Worm (Caenorhabditis elegans) whole organism, late embryonic: ENCODE data around the gene F46B6.12.

ENCODE experiments used
- C08G9.2 ChIP-seq: sonication (generic microtip); optimal IDR thresholded peaks from 2 replicates; lab custom pipeline; 2016; ENCODE audit warnings: mild to moderate bottlenecking, missing genetic modification characterization, moderate library complexity, missing compliant biosample characterization
- C38D4.7 ChIP-seq: fragments of 200-800 bp; sonication (Bioruptor generic); optimal IDR thresholded peaks from 2 replicates; lab custom pipeline; 2018; ENCODE audit warnings: mild to moderate bottlenecking, missing genetic modification characterization, moderate library complexity, missing compliant biosample characterization
- F13H6.1 ChIP-seq: sonication (generic microtip); optimal IDR thresholded peaks from 2 replicates; lab custom pipeline; 2016; ENCODE audit warnings: missing genetic modification characterization, missing compliant biosample characterization
- K02D7.2 ChIP-seq: sonication (generic microtip); optimal IDR thresholded peaks from 2 replicates; lab custom pipeline; 2017; ENCODE audit warnings: mild to moderate bottlenecking, missing genetic modification characterization, missing compliant biosample characterization
- K09A11.1 ChIP-seq: sonication (generic microtip); optimal IDR thresholded peaks from 2 replicates; lab custom pipeline; 2017; ENCODE audit warnings: antibody characterized with exemption, mild to moderate bottlenecking, missing genetic modification characterization, missing compliant biosample characterization; ENCODE audit not compliant: insufficient read depth
- T23F11.4 ChIP-seq: fragments of 200-800 bp; sonication (Bioruptor generic); optimal IDR thresholded peaks from 2 replicates; lab custom pipeline; 2018; ENCODE audit warnings: mild to moderate bottlenecking, missing genetic modification characterization, missing compliant biosample characterization
- Y22D7AL.16 ChIP-seq: sonication (generic microtip); optimal IDR thresholded peaks from 2 replicates; lab custom pipeline; 2016; ENCODE audit warnings: missing genetic modification characterization, missing compliant biosample characterization
- ceh-19 ChIP-seq: fragments of 200-800 bp; sonication (Bioruptor generic); optimal IDR thresholded peaks from 2 replicates; lab custom pipeline; 2018; ENCODE audit warnings: mild to moderate bottlenecking, missing genetic modification characterization, missing compliant biosample characterization
- ceh-2 ChIP-seq: sonication (generic microtip); optimal IDR thresholded peaks from 2 replicates; lab custom pipeline; 2016; ENCODE audit warnings: missing genotype, missing genetic modification characterization, missing compliant biosample characterization
- ceh-22 ChIP-seq: sonication (generic microtip); optimal IDR thresholded peaks from 2 replicates; lab custom pipeline; 2017; ENCODE audit warnings: missing biosample characterization, missing genetic modification characterization
- ceh-30 ChIP-seq: fragments of 150-350 bp; optimal IDR thresholded peaks from 2 replicates; lab custom pipeline; 2014; ENCODE audit warnings: missing biosample characterization, missing genetic modification characterization
- ceh-31 ChIP-seq: sonication (generic microtip); optimal IDR thresholded peaks from 2 replicates; lab custom pipeline; 2016; ENCODE audit warnings: missing genetic modification characterization, missing compliant biosample characterization
- ceh-34 ChIP-seq: sonication (generic microtip); optimal IDR thresholded peaks from 2 replicates; lab custom pipeline; 2016; ENCODE audit warnings: mild to moderate bottlenecking, missing genetic modification characterization, missing compliant biosample characterization
- ceh-45 ChIP-seq: fragments of 200-800 bp; sonication (Bioruptor generic); IDR thresholded peaks from 2 replicates; pipeline ENCODE4 v1.3.6; 2022; ENCODE audit warnings: missing genetic modification reagents, missing genetic modification characterization, missing compliant biosample characterization
- ceh-48 ChIP-seq: sonication (generic microtip); optimal IDR thresholded peaks from 2 replicates; lab custom pipeline; 2016; ENCODE audit warnings: missing genetic modification characterization, inconsistent platforms, missing compliant biosample characterization
- dmd-4 ChIP-seq: sonication (generic microtip); optimal IDR thresholded peaks from 2 replicates; lab custom pipeline; 2016; ENCODE audit warnings: borderline replicate concordance, missing genetic modification characterization, missing compliant biosample characterization
- elt-2 ChIP-seq: sonication (generic microtip); optimal IDR thresholded peaks from 2 replicates; lab custom pipeline; 2016; ENCODE audit warnings: missing genetic modification reagents, missing genetic modification characterization, missing compliant biosample characterization
- elt-4 ChIP-seq: sonication (generic microtip); optimal IDR thresholded peaks from 2 replicates; lab custom pipeline; 2016; ENCODE audit warnings: missing genetic modification characterization, missing compliant biosample characterization
- ets-4 ChIP-seq: sonication (generic microtip); optimal IDR thresholded peaks from 2 replicates; lab custom pipeline; 2016; ENCODE audit warnings: missing genetic modification characterization, missing compliant biosample characterization
- fkh-10 ChIP-seq: fragments of 150-350 bp; optimal IDR thresholded peaks from 2 replicates; lab custom pipeline; 2014; ENCODE audit warnings: missing biosample characterization, missing genetic modification reagents, missing genetic modification characterization
- gmeb-2 ChIP-seq: sonication (generic microtip); optimal IDR thresholded peaks from 2 replicates; lab custom pipeline; 2016; ENCODE audit warnings: missing genetic modification characterization, inconsistent platforms, missing compliant biosample characterization
- hlh-13 ChIP-seq: fragments of 200-800 bp; sonication (Bioruptor generic); optimal IDR thresholded peaks from 2 replicates; lab custom pipeline; 2018; ENCODE audit warnings: mild to moderate bottlenecking, missing genetic modification characterization, missing compliant biosample characterization
- hlh-30 ChIP-seq: sonication (generic microtip); optimal IDR thresholded peaks from 2 replicates; lab custom pipeline; 2017; ENCODE audit warnings: antibody characterized with exemption, missing genetic modification characterization, missing compliant biosample characterization; ENCODE audit not compliant: insufficient read depth
- hlh-6 ChIP-seq: sonication (generic microtip); optimal IDR thresholded peaks from 2 replicates; lab custom pipeline; 2016; ENCODE audit warnings: missing genotype, missing genetic modification characterization, missing compliant biosample characterization
- lin-11 ChIP-seq: fragments of 200-800 bp; sonication (Bioruptor generic); optimal IDR thresholded peaks from 2 replicates; lab custom pipeline; 2018; ENCODE audit warnings: mild to moderate bottlenecking, missing genetic modification characterization, missing compliant biosample characterization
- madf-2 ChIP-seq: sonication (generic microtip); optimal IDR thresholded peaks from 2 replicates; lab custom pipeline; 2017; ENCODE audit warnings: missing genetic modification characterization, missing compliant biosample characterization
- mec-3 ChIP-seq: sonication (generic microtip); optimal IDR thresholded peaks from 2 replicates; lab custom pipeline; 2016; ENCODE audit warnings: borderline replicate concordance, missing genetic modification characterization, missing compliant biosample characterization
- npax-4 ChIP-seq: sonication (generic microtip); optimal IDR thresholded peaks from 2 replicates; lab custom pipeline; 2016; ENCODE audit warnings: missing genetic modification characterization, missing compliant biosample characterization
- odd-2 ChIP-seq: sonication (generic microtip); optimal IDR thresholded peaks from 2 replicates; lab custom pipeline; 2017; ENCODE audit warnings: antibody characterized with exemption, mild to moderate bottlenecking, missing genetic modification characterization, missing compliant biosample characterization
- pat-9 ChIP-seq: fragments of 200-800 bp; sonication (Bioruptor generic); optimal IDR thresholded peaks from 2 replicates; lab custom pipeline; 2018; ENCODE audit warnings: mild to moderate bottlenecking, missing genetic modification characterization, moderate library complexity, missing compliant biosample characterization
- pha-4 ChIP-seq: fragments of 150-350 bp; optimal IDR thresholded peaks from 2 replicates; lab custom pipeline; 2018; ENCODE audit warnings: missing biosample characterization, missing genetic modification reagents, missing genetic modification characterization
- pros-1 ChIP-seq: fragments of 150-350 bp; optimal IDR thresholded peaks from 2 replicates; lab custom pipeline; 2014; ENCODE audit warnings: missing biosample characterization, missing genetic modification reagents, missing genetic modification characterization
- sdc-2 ChIP-seq: sonication (generic microtip); optimal IDR thresholded peaks from 2 replicates; lab custom pipeline; 2016; ENCODE audit warnings: missing genotype, missing genetic modification characterization, missing compliant biosample characterization
- ttx-3 ChIP-seq: sonication (generic microtip); optimal IDR thresholded peaks from 2 replicates; lab custom pipeline; 2016; ENCODE audit warnings: missing genetic modification reagents, missing genetic modification characterization, missing compliant biosample characterization
- unc-3 ChIP-seq, 2 experiments: fragments of 200-800 bp in 1 of 2; sonication (Bioruptor generic) in 1 of 2; sonication (generic microtip) in 1 of 2; conservative IDR thresholded peaks in 1 of 2; optimal IDR thresholded peaks in 1 of 2; 2 replicates each; pipeline versions ENCODE4 v1.3.6 to Lab custom; 2016 to 2022; ENCODE audit warnings: missing compliant biosample characterization in 2 of 2, missing genetic modification characterization in 2 of 2, missing genetic modification reagents in 1 of 2
- unc-42 ChIP-seq: sonication (generic microtip); optimal IDR thresholded peaks from 2 replicates; lab custom pipeline; 2016; ENCODE audit warnings: missing genotype, missing genetic modification characterization, missing compliant biosample characterization
- unc-86 ChIP-seq: sonication (generic microtip); optimal IDR thresholded peaks from 2 replicates; lab custom pipeline; 2016; ENCODE audit warnings: missing genetic modification characterization, missing compliant biosample characterization
- zip-5 ChIP-seq: sonication (generic microtip); optimal IDR thresholded peaks from 2 replicates; lab custom pipeline; 2016; ENCODE audit warnings: missing genetic modification characterization, missing compliant biosample characterization

F46B6.12 gene

DNA sequence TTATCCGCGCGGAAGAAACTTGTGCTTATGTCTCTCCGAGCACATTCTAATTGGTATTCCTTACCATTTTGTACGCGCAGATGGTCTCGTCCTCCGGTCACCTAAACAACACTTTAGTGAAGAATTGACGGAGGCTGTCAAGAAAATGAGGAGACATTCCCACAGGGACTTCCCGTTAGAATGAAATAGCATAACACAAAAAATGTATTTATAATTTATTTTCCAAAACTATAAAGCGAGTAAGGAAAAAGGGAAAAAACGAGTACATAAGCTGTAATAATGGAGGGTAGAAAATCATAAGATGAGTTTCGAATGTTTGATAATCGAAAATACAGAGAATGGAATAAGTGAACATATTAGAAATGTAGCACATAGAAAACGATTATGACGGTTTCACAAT lies at the start of gene F46B6.12:
F46B6.12 (minus strand) TSS at position 101 of the 400 bp plus-strand sequence.
- no peak for TF ChIP-seq elt-2 (tag; lab: Kevin White, UChicago)
- TF ChIP-seq fkh-10 (GFP tag; lab: Kevin White, UChicago) = no peak
- TF ChIP-seq F13H6.1 = no peak
- no peak for TF ChIP-seq unc-42 (tag; lab: Kevin White, UChicago)
- no peak for TF ChIP-seq ceh-2 (tag; lab: Kevin White, UChicago)
- TF ChIP-seq zip-5 (tag; lab: Kevin White, UChicago) = no peak
- no peak for TF ChIP-seq hlh-13 (GFP tag; lab: Kevin White, UChicago)
- no peak for TF ChIP-seq odd-2 (tag; lab: Kevin White, UChicago)
- TF ChIP-seq pros-1 (tag; lab: Kevin White, UChicago) = no peak
- TF ChIP-seq mec-3 (tag; lab: Kevin White, UChicago) = no peak
- TF ChIP-seq C38D4.7 = no peak
- TF ChIP-seq pat-9 (tag; lab: Kevin White, UChicago) = no peak
- no peak for TF ChIP-seq elt-4
- TF ChIP-seq ceh-30 (tag; lab: Kevin White, UChicago) = no peak
- TF ChIP-seq ceh-34 (tag; lab: Kevin White, UChicago) = no peak
- no peak for TF ChIP-seq npax-4 (tag; lab: Kevin White, UChicago)
- TF ChIP-seq K09A11.1 (tag; lab: Kevin White, UChicago) = no peak
- TF ChIP-seq gmeb-2 = no peak
- TF ChIP-seq, all 69 proteins: peak for 0

DNA sequence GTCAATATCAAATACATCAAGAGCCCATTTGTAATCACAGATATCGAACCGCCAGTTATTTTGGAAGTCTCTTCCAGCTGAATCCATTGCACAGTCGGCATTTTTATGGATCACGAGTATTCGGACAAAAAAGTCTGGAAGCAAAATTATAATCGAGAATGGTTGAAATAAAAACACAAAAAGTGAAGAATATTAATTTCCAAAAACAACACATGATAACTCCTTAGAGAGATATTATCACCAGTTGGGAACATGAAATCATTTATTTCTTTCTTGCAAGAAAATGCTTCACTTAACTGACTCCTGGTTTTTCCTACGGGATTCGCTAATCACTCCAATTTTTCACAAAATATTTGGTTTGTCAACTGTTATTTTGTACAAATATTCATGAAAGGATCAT lies 48.5 kb upstream of the F46B6.12 start, which contains the start of gene str-2:
str-2 (minus strand) TSS at position 101 of the 400 bp plus-strand sequence.
- TF ChIP-seq C38D4.7 = no peak
- TF ChIP-seq T23F11.4 = no peak
- TF ChIP-seq K02D7.2 = no peak
- TF ChIP-seq sdc-2 (tag; lab: Kevin White, UChicago) = no peak
- no peak for TF ChIP-seq C08G9.2 (tag; lab: Kevin White, UChicago)
- TF ChIP-seq ttx-3 (tag; lab: Kevin White, UChicago) = no peak
- TF ChIP-seq ceh-2 (tag; lab: Kevin White, UChicago) = no peak
- no peak for TF ChIP-seq pat-9 (tag; lab: Kevin White, UChicago)
- TF ChIP-seq hlh-6 (tag; lab: Kevin White, UChicago) = no peak
- no peak for TF ChIP-seq madf-2 (tag; lab: Kevin White, UChicago)
- TF ChIP-seq ceh-48 = no peak
- no peak for TF ChIP-seq ceh-22 (tag; lab: Kevin White, UChicago)
- no peak for TF ChIP-seq mec-3 (tag; lab: Kevin White, UChicago)
- TF ChIP-seq odd-2 (tag; lab: Kevin White, UChicago) = no peak
- TF ChIP-seq unc-86 (tag; lab: Kevin White, UChicago) = no peak
- TF ChIP-seq hlh-30 (tag; lab: Kevin White, UChicago) = no peak
- no peak for TF ChIP-seq unc-3 (GFP tag; conservative IDR thresholded peaks at IDR 0.05; lab: Robert Waterston, UW)
- no peak for TF ChIP-seq unc-3 (tag; optimal IDR thresholded peaks at IDR 0.05; lab: Kevin White, UChicago)
- no peak for TF ChIP-seq ets-4 (tag; lab: Kevin White, UChicago)
- TF ChIP-seq ceh-19 (GFP tag; lab: Kevin White, UChicago) = no peak

- TF ChIP-seq K02D7.2 (no peak), K09A11.1 (tag; lab: Kevin White, UChicago) (no peak), unc-42 (tag; lab: Kevin White, UChicago) (no peak), zip-5 (tag; lab: Kevin White, UChicago) (no peak), ceh-2 (tag; lab: Kevin White, UChicago) (no peak), pha-4 (tag; lab: Kevin White, UChicago) (no peak), dmd-4 (no peak), lin-11 (tag; lab: Kevin White, UChicago) (no peak), ceh-45 (GFP tag; lab: Robert Waterston, UW) (no peak), pros-1 (tag; lab: Kevin White, UChicago) (no peak), ceh-48 (no peak), ceh-31 (tag; lab: Kevin White, UChicago) (no peak), Y22D7AL.16 (tag; lab: Kevin White, UChicago) (no peak)
These were observed 46.1 kb upstream of the F46B6.12 start, which contains the start of gene str-193 for ce11 chrV:9821724-9822123. Gene str-193, minus strand, starts transcription at chrV:9821824.
